Worm (Caenorhabditis elegans) whole organism, young adult: Measurements from ENCODE around the gene ugt-21.

ENCODE experiments used
- B0019.2 ChIP-seq: fragments of 200-800 bp; sonication (Bioruptor generic); conservative IDR thresholded peaks from 2 replicates; pipeline ENCODE4 v1.3.6; 2022; ENCODE audit warnings: missing genetic modification reagents, missing genetic modification characterization, missing compliant biosample characterization
- B0261.1 ChIP-seq: sonication (generic microtip); optimal IDR thresholded peaks from 2 replicates; lab custom pipeline; 2016; ENCODE audit warnings: mild to moderate bottlenecking, missing genetic modification characterization, moderate library complexity, missing compliant biosample characterization
- B0336.3 ChIP-seq: fragments of 200-800 bp; sonication (Bioruptor generic); IDR thresholded peaks from 2 replicates; pipeline ENCODE4 v1.3.6; 2022; ENCODE audit warnings: missing genetic modification characterization, missing compliant biosample characterization
- C06A6.2 ChIP-seq: fragments of 200-800 bp; sonication (Bioruptor generic); conservative IDR thresholded peaks from 2 replicates; pipeline ENCODE4 v1.3.6; 2022; ENCODE audit warnings: missing genetic modification characterization, missing compliant biosample characterization
- F23B12.7 ChIP-seq: sonication (generic microtip); optimal IDR thresholded peaks from 2 replicates; lab custom pipeline; 2017; ENCODE audit warnings: missing genetic modification characterization, mild to moderate bottlenecking, missing compliant biosample characterization, antibody characterized with exemption, moderate library complexity; ENCODE audit not compliant: insufficient read depth
- F37B4.10 ChIP-seq: fragments of 200-800 bp; sonication (Bioruptor generic); IDR thresholded peaks from 2 replicates; pipeline ENCODE4 v1.3.6; 2022; ENCODE audit warnings: missing genetic modification characterization, missing compliant biosample characterization
- F39B2.1 ChIP-seq: fragments of 200-800 bp; sonication (Bioruptor generic); IDR thresholded peaks from 2 replicates; pipeline ENCODE4 v1.3.6; 2022; ENCODE audit warnings: missing genetic modification reagents, missing genetic modification characterization, missing compliant biosample characterization
- F55B11.4 ChIP-seq: sonication (generic microtip); optimal IDR thresholded peaks from 2 replicates; lab custom pipeline; 2016; ENCODE audit warnings: missing compliant biosample characterization, missing genetic modification characterization, borderline replicate concordance; ENCODE audit not compliant: insufficient read depth
- K12H6.12 ChIP-seq: fragments of 200-800 bp; sonication (Bioruptor generic); optimal IDR thresholded peaks from 2 replicates; lab custom pipeline; 2018; ENCODE audit warnings: mild to moderate bottlenecking, missing genetic modification characterization, missing compliant biosample characterization
- Y53G8AR.9 ChIP-seq: fragments of 200-800 bp; sonication (Bioruptor generic); conservative IDR thresholded peaks from 2 replicates; pipeline ENCODE4 v1.3.6; 2022; ENCODE audit warnings: missing genetic modification reagents, missing genetic modification characterization, missing compliant biosample characterization
- Y56A3A.18 ChIP-seq: fragments of 200-800 bp; sonication (Bioruptor generic); IDR thresholded peaks from 2 replicates; pipeline ENCODE4 v1.3.6; 2022; ENCODE audit warnings: missing genetic modification reagents, missing genetic modification characterization, missing compliant biosample characterization
- Y79H2A.3 ChIP-seq: fragments of 200-800 bp; sonication (Bioruptor generic); conservative IDR thresholded peaks from 2 replicates; pipeline ENCODE4 v1.3.6; 2022; ENCODE audit warnings: missing genetic modification reagents, missing genetic modification characterization, missing compliant biosample characterization
- aptf-2 ChIP-seq: fragments of 200-800 bp; sonication (Bioruptor generic); conservative IDR thresholded peaks from 2 replicates; pipeline ENCODE4 v1.3.6; 2022; ENCODE audit warnings: missing genetic modification reagents, missing genetic modification characterization, missing compliant biosample characterization
- atf-7 ChIP-seq: sonication (generic microtip); optimal IDR thresholded peaks from 2 replicates; lab custom pipeline; 2017; ENCODE audit warnings: mild to moderate bottlenecking, missing genetic modification characterization, missing compliant biosample characterization
- athp-1 ChIP-seq: sonication (generic microtip); optimal IDR thresholded peaks from 2 replicates; lab custom pipeline; 2017; ENCODE audit warnings: mild to moderate bottlenecking, missing genetic modification characterization, missing compliant biosample characterization
- attf-3 ChIP-seq: fragments of 200-800 bp; sonication (Bioruptor generic); conservative IDR thresholded peaks from 2 replicates; pipeline ENCODE4 v1.3.6; 2022; ENCODE audit warnings: missing genetic modification reagents, missing genetic modification characterization, missing compliant biosample characterization
- bed-2 ChIP-seq: fragments of 200-800 bp; sonication (Bioruptor generic); IDR thresholded peaks from 2 replicates; pipeline ENCODE4 v1.3.6; 2022; ENCODE audit warnings: missing genetic modification reagents, missing genetic modification characterization, missing compliant biosample characterization
- cebp-1 ChIP-seq, 2 experiments: fragments of 200-800 bp in 1 of 2; sonication (Bioruptor generic) in 1 of 2; sonication (generic microtip) in 1 of 2; IDR thresholded peaks in 1 of 2; optimal IDR thresholded peaks in 1 of 2; 2 replicates each; pipeline versions ENCODE4 v1.3.6 to Lab custom; 2017 to 2022; ENCODE audit warnings: missing compliant biosample characterization in 2 of 2, missing genetic modification characterization in 2 of 2, mild to moderate bottlenecking in 1 of 2, missing genetic modification reagents in 1 of 2, moderate library complexity in 1 of 2
- ceh-27 ChIP-seq: fragments of 200-800 bp; sonication (Bioruptor generic); optimal IDR thresholded peaks from 2 replicates; lab custom pipeline; 2018; ENCODE audit warnings: mild to moderate bottlenecking, missing genetic modification characterization, moderate library complexity, missing compliant biosample characterization
- ceh-79 ChIP-seq: sonication (generic microtip); optimal IDR thresholded peaks from 2 replicates; lab custom pipeline; 2017; ENCODE audit warnings: mild to moderate bottlenecking, missing genetic modification characterization, missing compliant biosample characterization
- efl-1 ChIP-seq: fragments of 150-350 bp; optimal IDR thresholded peaks from 2 replicates; lab custom pipeline; 2014; ENCODE audit warnings: missing biosample characterization, missing genetic modification reagents, missing genetic modification characterization
- egl-18 ChIP-seq: fragments of 200-800 bp; sonication (Bioruptor generic); IDR thresholded peaks from 2 replicates; pipeline ENCODE4 v1.3.6; 2022; ENCODE audit warnings: missing genetic modification reagents, missing genetic modification characterization, missing compliant biosample characterization
- egl-44 ChIP-seq: fragments of 200-800 bp; sonication (Bioruptor generic); IDR thresholded peaks from 2 replicates; pipeline ENCODE4 v1.3.6; 2022; ENCODE audit warnings: missing genetic modification reagents, missing genetic modification characterization, missing compliant biosample characterization
- him-1 ChIP-seq: sonication (generic microtip); optimal IDR thresholded peaks from 2 replicates; lab custom pipeline; 2016; ENCODE audit warnings: missing genotype, missing genetic modification reagents, missing genetic modification characterization, missing compliant biosample characterization
- hrde-1 ChIP-seq: sonication (generic microtip); optimal IDR thresholded peaks from 2 replicates; lab custom pipeline; 2016; ENCODE audit warnings: missing genetic modification characterization, mild to moderate bottlenecking, missing compliant biosample characterization, moderate library complexity, missing genotype, missing genetic modification reagents, borderline replicate concordance
- lin-40 ChIP-seq: sonication (generic microtip); optimal IDR thresholded peaks from 2 replicates; lab custom pipeline; 2016; ENCODE audit warnings: missing genetic modification characterization, mild to moderate bottlenecking, missing compliant biosample characterization, missing genotype, missing genetic modification reagents
- lin-54 ChIP-seq: fragments of 200-800 bp; sonication (Bioruptor generic); optimal IDR thresholded peaks from 2 replicates; lab custom pipeline; 2018; ENCODE audit warnings: mild to moderate bottlenecking, missing genetic modification characterization, missing compliant biosample characterization
- madf-3 ChIP-seq: fragments of 200-800 bp; sonication (Bioruptor generic); IDR thresholded peaks from 2 replicates; pipeline ENCODE4 v1.3.6; 2022; ENCODE audit warnings: missing genetic modification reagents, missing genetic modification characterization, missing compliant biosample characterization
- madf-8 ChIP-seq: fragments of 200-800 bp; sonication (Bioruptor generic); conservative IDR thresholded peaks from 2 replicates; pipeline ENCODE4 v1.3.6; 2022; ENCODE audit warnings: missing genetic modification reagents, missing genetic modification characterization, missing compliant biosample characterization
- mcd-1 ChIP-seq: fragments of 200-800 bp; sonication (Bioruptor generic); IDR thresholded peaks from 2 replicates; pipeline ENCODE4 v1.3.6; 2022; ENCODE audit warnings: missing genetic modification reagents, missing genetic modification characterization, missing compliant biosample characterization
- mes-4 ChIP-seq: sonication (generic microtip); optimal IDR thresholded peaks from 2 replicates; lab custom pipeline; 2016; ENCODE audit warnings: missing genotype, missing genetic modification characterization, missing compliant biosample characterization
- nfya-1 ChIP-seq: sonication (generic microtip); optimal IDR thresholded peaks from 2 replicates; lab custom pipeline; 2017; ENCODE audit warnings: antibody characterized with exemption, missing compliant biosample characterization, missing genetic modification characterization, borderline replicate concordance; ENCODE audit not compliant: insufficient read depth
- nhr-120 ChIP-seq: fragments of 200-800 bp; sonication (Bioruptor generic); IDR thresholded peaks from 2 replicates; pipeline ENCODE4 v1.3.6; 2022; ENCODE audit warnings: missing genetic modification characterization, missing compliant biosample characterization
- nhr-179 ChIP-seq: sonication (generic microtip); optimal IDR thresholded peaks from 2 replicates; lab custom pipeline; 2016; ENCODE audit warnings: mild to moderate bottlenecking, missing genetic modification characterization, missing compliant biosample characterization
- nhr-80 ChIP-seq: sonication (generic microtip); optimal IDR thresholded peaks from 2 replicates; lab custom pipeline; 2016; ENCODE audit warnings: missing genetic modification characterization, missing compliant biosample characterization
- pbrm-1 ChIP-seq: fragments of 200-800 bp; sonication (Bioruptor generic); IDR thresholded peaks from 2 replicates; pipeline ENCODE4 v1.3.6; 2022; ENCODE audit warnings: missing genetic modification reagents, missing genetic modification characterization, missing compliant biosample characterization
- rpc-1 ChIP-seq, 2 experiments: fragments of 150-350 bp in 1 of 2; sonication (generic microtip) in 1 of 2; optimal IDR thresholded peaks; 2 replicates each; lab custom pipeline; 2014 to 2018; ENCODE audit warnings: missing biosample characterization in 1 of 2, missing genetic modification characterization in 1 of 2, missing genetic modification reagents in 1 of 2, missing genotype in 1 of 2
- snpc-3.4 ChIP-seq: sonication (generic microtip); optimal IDR thresholded peaks from 2 replicates; lab custom pipeline; 2017; ENCODE audit warnings: missing genetic modification characterization, mild to moderate bottlenecking, missing compliant biosample characterization, antibody characterized with exemption, moderate library complexity, missing genotype, missing genetic modification reagents
- snpc-4 ChIP-seq, 5 experiments: fragments of 150-350 bp in 1 of 5; sonication (generic microtip) in 4 of 5; optimal IDR thresholded peaks; 2 replicates each; lab custom pipeline; 2014 to 2018; ENCODE audit warnings: missing genetic modification characterization in 5 of 5, missing biosample characterization in 3 of 5, antibody characterized with exemption in 2 of 5, mild to moderate bottlenecking in 2 of 5, missing compliant biosample characterization in 2 of 5, missing genotype in 2 of 5, moderate library complexity in 2 of 5, missing genetic modification reagents in 1 of 5
- tbp1 ChIP-seq: fragments of 200-800 bp; sonication (Bioruptor generic); optimal IDR thresholded peaks from 2 replicates; lab custom pipeline; 2018; ENCODE audit warnings: mild to moderate bottlenecking, missing genetic modification characterization, missing compliant biosample characterization
- tlf-1 ChIP-seq: fragments of 200-800 bp; sonication (Bioruptor generic); optimal IDR thresholded peaks from 2 replicates; lab custom pipeline; 2018; ENCODE audit warnings: mild to moderate bottlenecking, missing genetic modification characterization, missing compliant biosample characterization
- ztf-18 ChIP-seq: sonication (generic microtip); optimal IDR thresholded peaks from 2 replicates; lab custom pipeline; 2016; ENCODE audit warnings: missing genotype, mild to moderate bottlenecking, missing genetic modification characterization, missing compliant biosample characterization
- ztf-22 ChIP-seq: fragments of 200-800 bp; sonication (Bioruptor generic); optimal IDR thresholded peaks from 2 replicates; lab custom pipeline; 2018; ENCODE audit warnings: mild to moderate bottlenecking, missing genetic modification characterization, moderate library complexity, missing compliant biosample characterization
- ztf-28 ChIP-seq: fragments of 200-800 bp; sonication (Bioruptor generic); IDR thresholded peaks from 2 replicates; pipeline ENCODE4 v1.3.6; 2022; ENCODE audit warnings: missing genetic modification reagents, missing genetic modification characterization, missing compliant biosample characterization

Gene ugt-21

ce11 chrIV:9511221-9511638 is 11.1 kb downstream of the ugt-21 start (continued):
- TF ChIP-seq hrde-1 (tag; lab: Kevin White, UChicago): peak; percentile 55
- TF ChIP-seq cebp-1 (GFP tag; IDR thresholded peaks at IDR 0.05; lab: Robert Waterston, UW): no peak
- peak; percentile 62 for TF ChIP-seq cebp-1 (tag; optimal IDR thresholded peaks at IDR 0.05; lab: Kevin White, UChicago)
- TF ChIP-seq mes-4 (tag; lab: Kevin White, UChicago): no peak

- TF ChIP-seq madf-3 (GFP tag; lab: Robert Waterston, UW): no peak
- no peak for TF ChIP-seq tlf-1 (GFP tag; lab: Kevin White, UChicago)
- TF ChIP-seq B0261.1 (tag; lab: Kevin White, UChicago): no peak
- TF ChIP-seq mes-4 (tag; lab: Kevin White, UChicago): no peak
- no peak for TF ChIP-seq Y56A3A.18 (GFP tag; lab: Robert Waterston, UW)
- TF ChIP-seq nfya-1: no peak
- TF ChIP-seq B0019.2 (GFP tag; lab: Robert Waterston, UW): no peak
- no peak for TF ChIP-seq F39B2.1
- TF ChIP-seq pbrm-1: peak; percentile 4; the same call in 1 of the 2 replicates
- TF ChIP-seq athp-1 (tag; lab: Kevin White, UChicago): no peak
- no peak for TF ChIP-seq bed-2 (GFP tag; lab: Robert Waterston, UW)
- no peak for TF ChIP-seq attf-3 (GFP tag; lab: Robert Waterston, UW)
- TF ChIP-seq ztf-22 (GFP tag; lab: Kevin White, UChicago): no peak
- no peak for TF ChIP-seq nhr-80 (tag; lab: Kevin White, UChicago)
- no peak for TF ChIP-seq Y53G8AR.9 (GFP tag; lab: Robert Waterston, UW)
- peak; percentile 93 for TF ChIP-seq snpc-3.4
- no peak for TF ChIP-seq Y79H2A.3
- no peak for TF ChIP-seq F37B4.10
- no peak for TF ChIP-seq lin-54
- no peak for TF ChIP-seq aptf-2 (GFP tag; lab: Robert Waterston, UW)
- TF ChIP-seq F55B11.4 (tag; lab: Kevin White, UChicago): no peak
- TF ChIP-seq rpc-1 (optimal IDR thresholded peaks at IDR 0.05; lab: Kevin White, UChicago): no peak
- TF ChIP-seq rpc-1 (tag; optimal IDR thresholded peaks at IDR 0.05; lab: Kevin White, UChicago): no peak
- no peak for TF ChIP-seq him-1
- no peak for TF ChIP-seq lin-40 (tag; lab: Kevin White, UChicago)
- TF ChIP-seq ztf-18 (tag; lab: Kevin White, UChicago): no peak
- no peak for TF ChIP-seq egl-18 (GFP tag; lab: Robert Waterston, UW)
- no peak for TF ChIP-seq ceh-79
- TF ChIP-seq C06A6.2 (GFP tag; lab: Robert Waterston, UW): no peak
- no peak for TF ChIP-seq efl-1
- TF ChIP-seq tbp1 (GFP tag; lab: Kevin White, UChicago): peak; percentile 47
- no peak for TF ChIP-seq atf-7
- TF ChIP-seq nhr-179 (tag; lab: Kevin White, UChicago): no peak
- peak; percentile 87 for TF ChIP-seq snpc-4 (GFP tag; optimal IDR thresholded peaks at IDR 0.05; lab: Kevin White, UChicago)
- TF ChIP-seq snpc-4 (tag; optimal IDR thresholded peaks at IDR 0.05; lab: Kevin White, UChicago): peak in 3 of 4 experiments; percentile 93 to 97 (median 96)
- TF ChIP-seq egl-44 (GFP tag; lab: Robert Waterston, UW): no peak
- TF ChIP-seq nhr-120 (GFP tag; lab: Robert Waterston, UW): no peak
- 0 out of 2 replicates have a peak, but pooled peaks have one; percentile 3 for TF ChIP-seq madf-8
- peak; percentile 3 for TF ChIP-seq F23B12.7 (tag; lab: Kevin White, UChicago)
- no peak for TF ChIP-seq K12H6.12
- TF ChIP-seq ztf-28: no peak
- TF ChIP-seq mcd-1 (GFP tag; lab: Robert Waterston, UW): no peak
- no peak for TF ChIP-seq ceh-27 (GFP tag; lab: Kevin White, UChicago)
- peak; percentile 53; the same call in 1 of the 2 replicates for TF ChIP-seq B0336.3 (GFP tag; lab: Robert Waterston, UW)
Observed at ce11 chrIV:9511640-9512039, 11.5 kb downstream of the ugt-21 start.
